Fruit fly (Drosophila melanogaster) S2 (cell line): ENCODE data around the gene CG4483.

Source experiments
- CG8478 ChIP-seq: fragments of >200 bp; optimal IDR thresholded peaks from 2 replicates; lab custom pipeline; 2018
- CTCF ChIP-seq, 2 experiments: fragments of >200 bp; optimal IDR thresholded peaks; 2 replicates each; lab custom pipeline; 2018

The CG4483 gene

dm6 chr3L:9236548-9236947, at the start of gene CG4483:
TSS of gene CG4483 (minus strand) at chr3L:9236648.
- TF ChIP-seq CG8478: no peak
- no peak for TF ChIP-seq CTCF (optimal IDR thresholded peaks at IDR 0.05; lab: Kevin White, UChicago)

- TF ChIP-seq CTCF (optimal IDR thresholded peaks at IDR 0.05; lab: Kevin White, UChicago): no peak
These were observed 47.3 kb upstream of the CG4483 start for dm6 chr3L:9283743-9284142.

dm6 chr3L:9262268-9262667, 25.8 kb upstream of the CG4483 start:
- no peak for TF ChIP-seq CG8478
- no peak for TF ChIP-seq CTCF (optimal IDR thresholded peaks at IDR 0.05; lab: Kevin White, UChicago)

- TF ChIP-seq CTCF (optimal IDR thresholded peaks at IDR 0.05; lab: Kevin White, UChicago): no peak
- TF ChIP-seq CG8478: no peak
These were observed 18.7 kb upstream of the CG4483 start for dm6 chr3L:9255172-9255571.

DNA sequence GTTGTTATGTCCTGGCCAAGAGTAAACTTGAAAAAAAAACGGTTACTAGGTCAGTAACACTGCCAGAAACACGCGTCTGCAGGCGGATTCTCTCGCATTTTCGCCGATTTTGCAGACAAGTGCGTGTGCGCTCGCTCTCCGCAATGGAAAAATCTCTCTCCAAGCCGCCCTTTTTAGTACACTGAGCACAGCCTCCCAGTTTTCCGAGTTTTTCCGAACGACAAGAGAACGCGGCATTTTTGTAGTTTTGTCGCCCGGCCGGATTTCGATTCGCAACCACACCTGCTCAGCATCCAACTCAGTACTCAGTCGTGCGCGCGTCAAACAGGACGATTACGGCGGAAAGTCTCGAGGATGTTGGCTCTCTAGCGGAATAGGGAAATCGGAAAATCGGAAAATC, 15.2 kb upstream of the CG4483 start, which contains the start of gene GluRIB:
Gene GluRIB (plus strand): TSS at position 301 of the 400 bp plus-strand sequence.
- TF ChIP-seq CG8478 (no peak), CTCF (optimal IDR thresholded peaks at IDR 0.05; lab: Kevin White, UChicago) (no peak)

- no peak for TF ChIP-seq CG8478
- no peak for TF ChIP-seq CTCF (optimal IDR thresholded peaks at IDR 0.05; lab: Kevin White, UChicago)
These were observed 13.5 kb upstream of the CG4483 start, which contains the start of gene CG4477 for dm6 chr3L:9249925-9250324. TSS of gene CG4477 (plus strand) at chr3L:9250225.

dm6 chr3L:9211302-9211930, 25.0 kb downstream of the CG4483 start, which contains the start of gene CG4476:
TSS of gene CG4476 (plus strand) at chr3L:9211880.
- no peak for TF ChIP-seq CG8478

dm6 chr3L:9209665-9210064, 26.8 kb downstream of the CG4483 start:
- no peak for TF ChIP-seq CTCF (optimal IDR thresholded peaks at IDR 0.05; lab: Kevin White, UChicago)
- no peak for TF ChIP-seq CG8478

DNA sequence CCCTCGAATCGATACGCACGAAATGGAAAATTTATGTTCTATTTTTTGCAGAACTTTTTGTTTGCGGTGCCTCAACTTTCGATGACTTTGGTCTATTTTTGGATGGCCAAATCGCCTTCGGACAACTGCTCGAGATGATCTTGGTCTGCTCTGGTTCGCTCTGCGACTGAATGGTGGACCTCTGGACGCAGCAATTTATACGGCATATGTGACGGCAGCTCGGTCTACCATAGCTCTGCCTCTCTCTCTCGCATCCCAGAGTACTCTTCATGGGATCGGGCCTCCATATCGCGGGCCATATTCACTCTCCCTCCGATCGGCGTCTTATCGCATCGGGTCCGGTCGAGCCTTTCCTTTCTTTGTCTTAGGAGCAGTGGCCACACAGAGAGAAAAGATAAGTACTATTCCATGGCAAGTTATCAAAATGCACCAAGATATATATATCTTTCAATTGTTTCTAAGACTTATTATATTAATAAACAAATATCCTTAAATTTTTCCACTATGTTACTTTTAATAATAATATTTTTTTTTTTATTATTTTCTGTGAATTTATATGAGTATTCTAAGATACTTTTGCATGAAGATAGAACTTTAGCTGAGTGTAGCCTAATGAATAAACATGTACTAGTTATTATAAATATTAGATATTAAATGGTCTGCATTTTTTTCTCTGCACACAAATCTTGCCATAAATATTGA, 27.6 kb downstream of the CG4483 start, which contains the start of gene Slc45-1:
Gene Slc45-1 (minus strand): TSS at position 150 of the 702 bp plus-strand sequence.
- TF ChIP-seq CG8478 (no peak), CTCF (optimal IDR thresholded peaks at IDR 0.05; lab: Kevin White, UChicago) (no peak)

dm6 chr3L:9193003-9193402, 43.4 kb downstream of the CG4483 start:
- no peak for TF ChIP-seq CTCF (optimal IDR thresholded peaks at IDR 0.05; lab: Kevin White, UChicago)
- no peak for TF ChIP-seq CG8478

DNA sequence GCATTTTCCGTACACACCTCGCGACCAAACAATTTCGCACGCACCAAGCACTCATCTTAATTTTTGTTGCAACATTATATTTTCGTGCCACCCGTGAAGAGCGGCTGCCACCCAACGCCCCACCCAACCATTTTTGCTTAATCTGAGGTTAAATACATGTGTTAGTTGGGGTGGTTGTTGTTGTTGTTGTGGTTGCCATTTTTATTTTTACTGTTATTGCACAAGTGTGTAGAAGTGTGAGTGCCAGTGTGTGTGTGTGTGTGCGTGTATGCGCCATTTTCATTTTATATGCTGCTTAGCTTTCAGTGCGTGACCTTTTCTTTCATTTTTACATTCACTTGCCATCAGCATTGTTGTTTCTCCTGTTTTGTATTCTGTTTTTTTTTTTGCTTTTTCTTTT, 47.8 kb downstream of the CG4483 start:
- TF ChIP-seq CG8478: no peak
- TF ChIP-seq CTCF (optimal IDR thresholded peaks at IDR 0.05; lab: Kevin White, UChicago): no peak
